Fruit fly (Drosophila melanogaster) whole organism, pupa: Measurements from ENCODE around the gene Bap111.

Experiments used
- CG10348 ChIP-seq: fragments of 200-800 bp; sonication (Bioruptor generic); IDR thresholded peaks from 2 replicates; pipeline ENCODE4 v1.3.6; 2022; ENCODE audit warnings: missing biosample characterization, missing genetic modification characterization
- CG12605 ChIP-seq: fragments of 200-800 bp; sonication (Bioruptor generic); IDR thresholded peaks from 2 replicates; pipeline ENCODE4 v1.3.6; 2022; ENCODE audit warnings: missing biosample characterization, missing genetic modification characterization
- CG13204 ChIP-seq: fragments of 200-800 bp; sonication (Bioruptor generic); optimal IDR thresholded peaks from 2 replicates; lab custom pipeline; 2018; ENCODE audit warnings: missing biosample characterization, mild to moderate bottlenecking, missing genetic modification characterization, moderate library complexity
- CG14655 ChIP-seq: fragments of 200-800 bp; sonication (Bioruptor generic); optimal IDR thresholded peaks from 3 replicates; lab custom pipeline; 2017; ENCODE audit warnings: mild to moderate bottlenecking, missing biosample characterization, missing genetic modification reagents, missing genetic modification characterization
- CG15710 ChIP-seq: fragments of 200-800 bp; sonication (Bioruptor generic); optimal IDR thresholded peaks from 2 replicates; lab custom pipeline; 2018; ENCODE audit warnings: missing biosample characterization, mild to moderate bottlenecking, missing genetic modification characterization, moderate library complexity
- CG17806 ChIP-seq: fragments of 200-800 bp; sonication (Bioruptor generic); optimal IDR thresholded peaks from 2 replicates; lab custom pipeline; 2018; ENCODE audit warnings: missing biosample characterization, mild to moderate bottlenecking, missing genetic modification characterization, moderate library complexity
- CG32121 ChIP-seq: fragments of 200-800 bp; sonication (Bioruptor generic); IDR thresholded peaks from 2 replicates; pipeline ENCODE4 v1.3.6; 2022; ENCODE audit warnings: missing biosample characterization, missing genetic modification characterization
- CG34367 ChIP-seq: fragments of 200-800 bp; sonication (Bioruptor generic); optimal IDR thresholded peaks from 2 replicates; lab custom pipeline; 2018; ENCODE audit warnings: missing biosample characterization, mild to moderate bottlenecking, missing genetic modification characterization
- CG4496 ChIP-seq: fragments of 200-800 bp; sonication (Bioruptor generic); IDR thresholded peaks from 3 replicates; pipeline ENCODE4 v1.3.6; 2022; ENCODE audit warnings: missing biosample characterization, missing genetic modification characterization
- CG8159 ChIP-seq: fragments of 200-800 bp; sonication (Bioruptor generic); optimal IDR thresholded peaks from 3 replicates; lab custom pipeline; 2018; ENCODE audit warnings: missing biosample characterization, mild to moderate bottlenecking, missing genetic modification characterization, moderate library complexity
- CG8301 ChIP-seq: fragments of 200-800 bp; sonication (Bioruptor generic); optimal IDR thresholded peaks from 2 replicates; lab custom pipeline; 2018; ENCODE audit warnings: missing biosample characterization, mild to moderate bottlenecking, missing genetic modification characterization
- CG9948 ChIP-seq: fragments of 200-800 bp; sonication (Bioruptor generic); optimal IDR thresholded peaks from 2 replicates; lab custom pipeline; 2018; ENCODE audit warnings: missing biosample characterization, mild to moderate bottlenecking, missing genetic modification characterization, moderate library complexity
- D1 ChIP-seq: fragments of 200-800 bp; sonication (Bioruptor generic); optimal IDR thresholded peaks from 2 replicates; lab custom pipeline; 2018; ENCODE audit warnings: missing biosample characterization, mild to moderate bottlenecking, missing genetic modification characterization, moderate library complexity
- EcR ChIP-seq: fragments of 200-800 bp; sonication (Bioruptor generic); optimal IDR thresholded peaks from 3 replicates; lab custom pipeline; 2019; ENCODE audit warnings: missing biosample characterization, missing genetic modification characterization, mild to moderate bottlenecking, moderate library complexity, missing genetic modification reagents
- Ets98B ChIP-seq: fragments of 200-800 bp; sonication (Bioruptor generic); IDR thresholded peaks from 2 replicates; pipeline ENCODE4 v1.3.6; 2022; ENCODE audit warnings: missing biosample characterization, missing genetic modification characterization
- Pif1A ChIP-seq: fragments of 200-800 bp; sonication (Bioruptor generic); optimal IDR thresholded peaks from 3 replicates; lab custom pipeline; 2016; ENCODE audit warnings: missing biosample characterization, missing genetic modification characterization
- Pif1B ChIP-seq: fragments of 200-800 bp; sonication (Bioruptor generic); optimal IDR thresholded peaks from 3 replicates; lab custom pipeline; 2016; ENCODE audit warnings: missing biosample characterization, missing genetic modification characterization
- Snoo ChIP-seq: fragments of 200-800 bp; sonication (Bioruptor generic); optimal IDR thresholded peaks from 3 replicates; lab custom pipeline; 2017; ENCODE audit warnings: missing biosample characterization, mild to moderate bottlenecking, missing genetic modification characterization, inconsistent platforms
- fd96Ca ChIP-seq: fragments of 200-800 bp; sonication (Bioruptor generic); IDR thresholded peaks from 3 replicates; pipeline ENCODE4 v1.3.6; 2022; ENCODE audit warnings: missing biosample characterization, missing genetic modification characterization
- gl ChIP-seq: fragments of 200-800 bp; sonication (Bioruptor generic); optimal IDR thresholded peaks from 2 replicates; lab custom pipeline; 2018; ENCODE audit warnings: missing biosample characterization, mild to moderate bottlenecking, missing genetic modification characterization
- rn ChIP-seq: fragments of 200-800 bp; sonication (Bioruptor generic); IDR thresholded peaks from 2 replicates; pipeline ENCODE4 v1.3.6; 2022; ENCODE audit warnings: missing biosample characterization, missing genetic modification characterization

Bap111 gene

DNA sequence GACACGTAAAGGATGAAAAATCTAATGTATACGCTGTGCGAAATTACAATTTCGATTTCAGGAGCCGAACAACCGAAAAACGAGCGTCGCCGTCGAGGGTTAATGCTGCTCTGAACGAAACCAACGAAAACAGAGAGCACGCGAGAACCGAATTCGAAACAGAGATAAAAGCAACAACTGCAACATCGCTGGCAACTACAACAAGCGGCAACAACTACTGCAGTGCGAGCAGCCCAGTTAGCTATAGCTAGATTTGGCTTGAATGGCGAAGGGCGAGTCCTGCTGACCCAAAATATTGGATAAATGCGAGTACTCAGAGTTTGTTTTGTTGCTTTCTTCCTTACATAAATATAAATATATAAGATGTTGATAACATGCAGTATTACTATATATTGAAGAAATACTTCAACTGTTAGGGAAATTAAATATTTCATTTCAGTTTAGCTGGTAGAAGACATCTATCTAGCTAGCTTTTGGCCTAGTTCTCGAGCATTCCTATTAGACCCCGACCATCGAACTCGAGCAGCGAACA, 14.1 kb upstream of the Bap111 start, which contains the start of gene fend:
Gene fend, minus strand, starts transcription at position 178 of the 532 bp plus-strand sequence.
- TF ChIP-seq CG9948 (peak; percentile 2), CG32121 (0 out of 2 replicates have a peak, but pooled peaks have one; percentile 27), D1 (no peak), CG8301 (peak; percentile 43), CG14655 (GFP tag; lab: Kevin White, UChicago) (peak; percentile 49), CG15710 (peak; percentile 52), EcR (GFP tag; lab: Kevin White, UChicago) (no peak), Snoo (peak; percentile 7), CG12605 (GFP tag; lab: Robert Waterston, UW) (no peak), CG34367 (tag; lab: Kevin White, UChicago) (peak; percentile 41), rn (GFP tag; lab: Robert Waterston, UW) (no peak), fd96Ca (GFP tag; lab: Robert Waterston, UW) (no peak), Pif1B (peak; percentile 49), CG8159 (tag; lab: Kevin White, UChicago) (peak; percentile 62), CG17806 (tag; lab: Kevin White, UChicago) (no peak), CG4496 (GFP tag; lab: Robert Waterston, UW) (no peak), Ets98B (GFP tag; lab: Robert Waterston, UW) (no peak)

DNA sequence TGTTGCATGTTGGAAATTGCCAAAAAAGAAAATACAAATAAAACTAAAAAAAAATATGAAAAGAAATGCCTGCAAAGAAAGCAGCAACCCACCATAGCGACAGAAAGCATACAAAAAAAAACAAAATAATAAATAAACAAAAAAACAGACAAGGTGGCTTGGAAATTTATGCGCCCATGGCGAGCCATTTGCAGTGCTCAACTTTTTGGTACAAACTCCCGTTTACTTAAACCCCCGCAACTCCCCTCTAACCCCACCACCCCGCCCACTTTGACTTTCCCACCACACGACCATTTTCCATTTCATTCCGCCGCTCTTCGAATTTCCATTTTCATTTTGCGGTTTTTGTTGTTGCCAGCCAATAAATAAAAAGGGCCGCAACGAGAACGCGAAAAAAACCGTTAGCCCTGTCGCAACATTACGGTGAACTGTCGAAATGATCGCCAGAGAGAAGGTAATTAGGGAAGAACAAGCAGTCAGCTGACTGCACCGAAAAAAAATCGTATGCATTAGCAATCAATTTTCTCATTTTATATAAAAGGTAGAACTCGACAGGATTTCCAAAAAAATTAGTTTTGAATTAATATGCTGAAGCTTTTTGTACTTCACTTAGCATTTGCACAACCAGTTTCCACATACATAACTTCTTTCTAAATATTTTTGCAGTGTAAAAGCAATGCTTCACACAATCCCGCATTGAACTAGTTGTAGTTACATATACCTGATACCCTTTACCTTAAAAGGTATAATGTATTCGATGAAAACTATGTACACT, 12.1 kb upstream of the Bap111 start:
- TF ChIP-seq CG32121 = peak; percentile 13; the same call in 1 of the 2 replicates
- TF ChIP-seq CG15710 = no peak
- TF ChIP-seq CG8159 (tag; lab: Kevin White, UChicago) = peak; percentile 5
- peak; percentile 6 for TF ChIP-seq CG14655 (GFP tag; lab: Kevin White, UChicago)
- 0 out of 3 replicates have a peak, but pooled peaks have one; percentile 6 for TF ChIP-seq CG4496 (GFP tag; lab: Robert Waterston, UW)

DNA sequence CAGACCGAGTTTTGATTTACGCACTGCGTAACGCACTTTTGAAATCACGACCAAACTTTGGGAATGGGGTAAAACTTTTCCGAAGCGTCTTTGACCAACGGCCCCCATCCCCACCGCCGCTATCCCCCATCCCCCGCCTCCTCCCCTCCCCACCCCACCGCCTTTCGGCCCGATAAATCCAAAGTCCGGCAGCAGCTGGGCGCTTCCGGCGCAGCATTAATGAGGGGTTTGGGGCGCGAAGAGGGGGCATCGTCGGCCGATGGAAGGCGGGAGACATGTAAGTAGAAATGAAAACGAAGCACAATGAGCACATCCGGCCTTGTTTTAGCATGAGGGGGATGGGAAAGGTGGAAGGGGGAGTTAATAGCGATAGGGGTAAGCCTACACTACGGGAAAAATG, 10.0 kb upstream of the Bap111 start:
- peak; percentile 18 for TF ChIP-seq CG8301
- TF ChIP-seq CG10348 (GFP tag; lab: Robert Waterston, UW) = no peak
- no peak for TF ChIP-seq Pif1B
- no peak for TF ChIP-seq rn (GFP tag; lab: Robert Waterston, UW)
- TF ChIP-seq D1 = no peak
- TF ChIP-seq Ets98B (GFP tag; lab: Robert Waterston, UW) = peak; percentile 60
- TF ChIP-seq CG8159 (tag; lab: Kevin White, UChicago) = peak; percentile 16
- TF ChIP-seq CG32121 = peak; percentile 59
- TF ChIP-seq Snoo = no peak
- peak; percentile 48; the same call in 1 of the 2 replicates for TF ChIP-seq CG12605 (GFP tag; lab: Robert Waterston, UW)
- TF ChIP-seq fd96Ca (GFP tag; lab: Robert Waterston, UW) = peak; percentile 46; the same call in 2 of the 3 replicates
- TF ChIP-seq CG34367 (tag; lab: Kevin White, UChicago) = no peak
- peak; percentile 79 for TF ChIP-seq CG13204 (GFP tag; lab: Kevin White, UChicago)
- no peak for TF ChIP-seq CG9948
- no peak for TF ChIP-seq EcR (GFP tag; lab: Kevin White, UChicago)
- peak; percentile 61 for TF ChIP-seq CG14655 (GFP tag; lab: Kevin White, UChicago)
- peak; percentile 16 for TF ChIP-seq CG17806 (tag; lab: Kevin White, UChicago)
- TF ChIP-seq CG15710 = peak; percentile 31
- TF ChIP-seq Pif1A (GFP tag; lab: Kevin White, UChicago) = no peak
- peak; percentile 42; the same call in 1 of the 3 replicates for TF ChIP-seq CG4496 (GFP tag; lab: Robert Waterston, UW)
- TF ChIP-seq gl (tag; lab: Kevin White, UChicago) = peak; percentile 79

DNA sequence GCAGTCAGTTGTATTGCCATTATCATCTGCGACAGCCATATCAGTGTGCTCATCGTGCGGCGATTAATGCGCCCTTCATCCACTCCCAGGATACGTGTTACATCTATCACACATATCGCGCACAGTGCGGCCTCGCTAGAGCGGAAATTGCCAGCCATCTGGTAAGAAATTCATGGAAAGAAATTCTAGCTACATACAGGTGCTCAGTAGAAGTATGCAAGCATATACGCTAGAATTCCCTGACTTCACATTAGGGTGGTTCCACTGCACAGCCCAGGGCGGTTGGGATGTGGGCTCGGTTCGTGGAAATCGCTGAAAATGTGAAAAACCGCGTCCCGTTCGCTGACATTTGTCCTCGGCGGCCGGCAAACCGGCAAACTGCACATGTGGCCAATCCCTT, 7.9 kb upstream of the Bap111 start:
- TF ChIP-seq rn (GFP tag; lab: Robert Waterston, UW) (peak; percentile 70), CG8159 (tag; lab: Kevin White, UChicago) (peak; percentile 80), Ets98B (GFP tag; lab: Robert Waterston, UW) (peak; percentile 88), CG8301 (peak; percentile 68), Pif1B (no peak), CG32121 (peak; percentile 72), CG4496 (GFP tag; lab: Robert Waterston, UW) (peak; percentile 91), CG10348 (GFP tag; lab: Robert Waterston, UW) (no peak), gl (tag; lab: Kevin White, UChicago) (peak; percentile 62), CG17806 (tag; lab: Kevin White, UChicago) (peak; percentile 64), Pif1A (GFP tag; lab: Kevin White, UChicago) (no peak), CG12605 (GFP tag; lab: Robert Waterston, UW) (peak; percentile 69), D1 (peak; percentile 36), CG13204 (GFP tag; lab: Kevin White, UChicago) (no peak), CG9948 (peak; percentile 66), EcR (GFP tag; lab: Kevin White, UChicago) (no peak), CG14655 (GFP tag; lab: Kevin White, UChicago) (no peak), Snoo (peak; percentile 54), CG15710 (peak; percentile 82), fd96Ca (GFP tag; lab: Robert Waterston, UW) (peak; percentile 91), CG34367 (tag; lab: Kevin White, UChicago) (peak; percentile 70)
- TF ChIP-seq, all 21 proteins: peak for 15

DNA sequence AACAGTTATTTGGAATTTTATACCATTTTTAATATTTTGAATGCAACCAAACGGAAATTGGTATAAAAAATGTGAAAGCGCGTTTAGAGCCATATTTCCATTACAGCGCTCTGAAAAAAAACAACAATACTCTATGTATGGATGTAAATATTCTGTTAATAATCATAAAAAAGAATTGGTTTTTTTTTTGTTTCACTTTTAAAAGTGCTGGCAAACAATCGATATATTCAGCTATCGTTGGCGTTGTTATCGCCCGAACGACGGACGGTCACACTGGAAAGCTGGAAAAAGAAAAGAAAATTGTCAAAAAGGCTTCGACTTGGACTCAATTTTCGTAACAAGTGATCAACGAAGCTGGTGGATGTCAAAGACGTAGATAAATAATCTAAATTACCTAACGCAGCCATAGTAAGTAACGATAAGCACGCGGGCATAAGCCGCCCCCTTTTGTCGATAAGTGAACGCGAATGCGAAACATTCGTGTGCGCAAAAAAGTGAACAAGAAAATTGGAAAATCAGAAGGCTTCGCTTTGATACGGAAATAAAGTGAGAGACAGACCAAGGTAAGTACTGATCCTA, 6.8 kb upstream of the Bap111 start, which contains the start of gene CG7065:
Gene CG7065, plus strand, starts transcription at position 270 of the 579 bp plus-strand sequence.
- TF ChIP-seq rn (GFP tag; lab: Robert Waterston, UW) (no peak), fd96Ca (GFP tag; lab: Robert Waterston, UW) (no peak), CG17806 (tag; lab: Kevin White, UChicago) (no peak), CG13204 (GFP tag; lab: Kevin White, UChicago) (no peak), CG10348 (GFP tag; lab: Robert Waterston, UW) (no peak), Snoo (no peak)
